In the genomic region with DNA sequence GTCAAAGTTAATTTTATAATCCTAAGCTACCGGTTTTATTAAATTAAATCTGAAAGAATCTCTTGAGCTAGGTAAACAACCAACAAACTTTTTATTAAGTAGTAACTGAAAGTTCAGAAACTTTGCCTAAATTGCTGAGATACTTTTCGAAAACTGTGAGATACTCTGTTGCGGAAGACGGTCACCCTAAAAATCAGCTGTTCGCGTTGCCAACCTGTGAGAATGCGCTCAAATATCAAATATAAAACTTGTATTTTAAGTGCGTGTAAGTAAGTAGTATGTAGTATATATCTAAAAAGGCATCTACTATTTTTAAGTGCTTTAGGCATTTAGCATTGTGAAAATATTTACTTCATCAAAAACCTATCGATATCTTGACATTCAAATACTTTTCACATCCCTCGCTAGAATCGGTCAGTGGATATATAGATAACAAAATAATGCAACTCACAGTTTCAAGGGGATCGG, we compare ENCODE assay signal across 1 fruit fly cellular context.
TF ChIP-seq lines count a peak whose summit lies in the region.

A gene (minus strand): TSS at position 157 of the 468 bp plus-strand sequence.
A gene (plus strand): TSS at position 412 of the 468 bp plus-strand sequence.

TF ChIP-seq in whole organism, embryonic, 481 proteins besides CTCF, POLR2A, EP300 and RAD21 (continued from another document and continues in another):
- TF ChIP-seq gce (GFP tag; IDR thresholded peaks at IDR 0.05; lab: Robert Waterston, UW) (no peak), Myb (GFP tag; optimal IDR thresholded peaks at IDR 0.05; lab: Kevin White, UChicago) (peak; percentile 55), CG10543 (GFP tag; optimal IDR thresholded peaks at IDR 0.05; lab: Kevin White, UChicago) (no peak), Fer3 (tag; optimal IDR thresholded peaks at IDR 0.05; lab: Kevin White, UChicago) (no peak), ems (GFP tag; optimal IDR thresholded peaks at IDR 0.05; lab: Kevin White, UChicago) (no peak), CG6175 (GFP tag; IDR thresholded peaks at IDR 0.05; lab: Robert Waterston, UW) (no peak), CG10274 (GFP tag; optimal IDR thresholded peaks at IDR 0.05; lab: Kevin White, UChicago) (no peak), HLH54F (GFP tag; optimal IDR thresholded peaks at IDR 0.05; lab: Kevin White, UChicago) (peak; percentile 35), CoRest (tag; optimal IDR thresholded peaks at IDR 0.05; lab: Kevin White, UChicago) (peak; percentile 47), Nf-YC (tag; optimal IDR thresholded peaks at IDR 0.05; lab: Kevin White, UChicago) (no peak), CG3838 (GFP tag; optimal IDR thresholded peaks at IDR 0.05; lab: Kevin White, UChicago) (no peak), CG11696 (GFP tag; IDR thresholded peaks at IDR 0.05; lab: Robert Waterston, UW) (no peak), CG10431 (GFP tag; optimal IDR thresholded peaks at IDR 0.05; lab: Kevin White, UChicago) (no peak), eyg (GFP tag; optimal IDR thresholded peaks at IDR 0.05; lab: Kevin White, UChicago) (no peak), CG10959 (GFP tag; IDR thresholded peaks at IDR 0.05; lab: Robert Waterston, UW) (no peak), CG7372 (GFP tag; IDR thresholded peaks at IDR 0.05; lab: Robert Waterston, UW) (no peak), Opbp (GFP tag; IDR thresholded peaks at IDR 0.05; lab: Robert Waterston, UW; ENCODE audit: partially characterized antibody) (peak; percentile 64; the same call in 1 of the 3 replicates), CG14710 (tag; optimal IDR thresholded peaks at IDR 0.05; lab: Kevin White, UChicago) (peak; percentile 38), CG1647 (GFP tag; optimal IDR thresholded peaks at IDR 0.05; lab: Kevin White, UChicago) (no peak), CG17328 (GFP tag; IDR thresholded peaks at IDR 0.05; lab: Robert Waterston, UW) (no peak), CG17186 (GFP tag; optimal IDR thresholded peaks at IDR 0.05; lab: Kevin White, UChicago) (peak; percentile 82), CG34224 (GFP tag; IDR thresholded peaks at IDR 0.05; lab: Robert Waterston, UW; ENCODE audit: partially characterized antibody) (peak; percentile 81), crol (GFP tag; IDR thresholded peaks at IDR 0.05; lab: Robert Waterston, UW) (no peak), CG31388 (GFP tag; optimal IDR thresholded peaks at IDR 0.05; lab: Kevin White, UChicago) (no peak), bbx (GFP tag; IDR thresholded peaks at IDR 0.05; lab: Robert Waterston, UW; ENCODE audit: partially characterized antibody) (peak; percentile 38; the same call in 1 of the 2 replicates), NK7.1 (GFP tag; optimal IDR thresholded peaks at IDR 0.05; lab: Kevin White, UChicago) (no peak), inv (GFP tag; IDR thresholded peaks at IDR 0.05; lab: Robert Waterston, UW; ENCODE audit: partially characterized antibody) (peak; percentile 62), CG9437 (GFP tag; optimal IDR thresholded peaks at IDR 0.05; lab: Kevin White, UChicago) (no peak), abd-A (tag; optimal IDR thresholded peaks at IDR 0.05; lab: Kevin White, UChicago) (no peak), Camta (GFP tag; optimal IDR thresholded peaks at IDR 0.05; lab: Kevin White, UChicago) (no peak), da (GFP tag; optimal IDR thresholded peaks at IDR 0.05; lab: Kevin White, UChicago) (no peak), CG4707 (GFP tag; optimal IDR thresholded peaks at IDR 0.05; lab: Kevin White, UChicago) (no peak), CG18011 (GFP tag; optimal IDR thresholded peaks at IDR 0.05; lab: Kevin White, UChicago) (peak; percentile 88), h (optimal IDR thresholded peaks at IDR 0.05; lab: Kevin White, UChicago) (no peak), CG13775 (GFP tag; optimal IDR thresholded peaks at IDR 0.05; lab: Kevin White, UChicago) (no peak), Dref (GFP tag; IDR thresholded peaks at IDR 0.05; lab: Robert Waterston, UW) (peak; percentile 60), CG33213 (GFP tag; optimal IDR thresholded peaks at IDR 0.05; lab: Kevin White, UChicago) (no peak), CG31224 (GFP tag; IDR thresholded peaks at IDR 0.05; lab: Robert Waterston, UW) (no peak), CG7987 (GFP tag; optimal IDR thresholded peaks at IDR 0.05; lab: Kevin White, UChicago) (no peak), tup (GFP tag; optimal IDR thresholded peaks at IDR 0.05; lab: Kevin White, UChicago) (no peak), insv (GFP tag; optimal IDR thresholded peaks at IDR 0.05; lab: Kevin White, UChicago) (no peak), CG11085 (GFP tag; IDR thresholded peaks at IDR 0.05; lab: Robert Waterston, UW) (no peak), gt (GFP tag; IDR thresholded peaks at IDR 0.05; lab: Robert Waterston, UW) (no peak), dpn (GFP tag; optimal IDR thresholded peaks at IDR 0.05; lab: Kevin White, UChicago) (peak in 1 of 2 experiments; percentile 14), br (optimal IDR thresholded peaks at IDR 0.05; lab: Kevin White, UChicago) (no peak), Chrac-16 (GFP tag; optimal IDR thresholded peaks at IDR 0.05; lab: Kevin White, UChicago) (no peak), CG11247 (GFP tag; IDR thresholded peaks at IDR 0.05; lab: Robert Waterston, UW) (no peak), chm (GFP tag; IDR thresholded peaks at IDR 0.05; lab: Robert Waterston, UW) (no peak), CG11504 (tag; optimal IDR thresholded peaks at IDR 0.05; lab: Kevin White, UChicago) (no peak), CG7745 (tag; optimal IDR thresholded peaks at IDR 0.05; lab: Kevin White, UChicago) (no peak), CG10321 (GFP tag; IDR thresholded peaks at IDR 0.05; lab: Robert Waterston, UW) (no peak), jumu (GFP tag; optimal IDR thresholded peaks at IDR 0.05; lab: Kevin White, UChicago) (no peak), dmrt99B (tag; optimal IDR thresholded peaks at IDR 0.05; lab: Kevin White, UChicago) (no peak), gro (GFP tag; optimal IDR thresholded peaks at IDR 0.05; lab: Kevin White, UChicago) (no peak), fd96Cb (tag; optimal IDR thresholded peaks at IDR 0.05; lab: Kevin White, UChicago) (no peak), HmgZ (tag; optimal IDR thresholded peaks at IDR 0.05; lab: Kevin White, UChicago) (peak; percentile 30), Nf-YB (GFP tag; optimal IDR thresholded peaks at IDR 0.05; lab: Kevin White, UChicago) (no peak), sisA (GFP tag; IDR thresholded peaks at IDR 0.05; lab: Robert Waterston, UW) (no peak), CG8290 (GFP tag; optimal IDR thresholded peaks at IDR 0.05; lab: Kevin White, UChicago) (no peak), CG8290 (tag; optimal IDR thresholded peaks at IDR 0.05; lab: Kevin White, UChicago) (peak in 1 of 2 experiments; percentile 59), disco-r (GFP tag; optimal IDR thresholded peaks at IDR 0.05; lab: Kevin White, UChicago) (no peak), Hr78 (GFP tag; optimal IDR thresholded peaks at IDR 0.05; lab: Kevin White, UChicago) (no peak), fd3F (GFP tag; optimal IDR thresholded peaks at IDR 0.05; lab: Kevin White, UChicago) (no peak), BtbVII (GFP tag; optimal IDR thresholded peaks at IDR 0.05; lab: Kevin White, UChicago) (no peak), Bdp1 (GFP tag; optimal IDR thresholded peaks at IDR 0.05; lab: Kevin White, UChicago) (no peak), lab (GFP tag; optimal IDR thresholded peaks at IDR 0.05; lab: Kevin White, UChicago) (peak; percentile 23), fd102C (GFP tag; optimal IDR thresholded peaks at IDR 0.05; lab: Kevin White, UChicago) (no peak), Lim3 (GFP tag; IDR thresholded peaks at IDR 0.05; lab: Robert Waterston, UW) (no peak), pho (GFP tag; optimal IDR thresholded peaks at IDR 0.05; lab: Kevin White, UChicago) (no peak), CG4424 (GFP tag; optimal IDR thresholded peaks at IDR 0.05; lab: Kevin White, UChicago) (no peak), CG42726 (GFP tag; IDR thresholded peaks at IDR 0.05; lab: Robert Waterston, UW; ENCODE audit: partially characterized antibody) (0 out of 2 replicates have a peak, but pooled peaks have one; percentile 16), CG6683 (GFP tag; optimal IDR thresholded peaks at IDR 0.05; lab: Kevin White, UChicago) (no peak), so (GFP tag; IDR thresholded peaks at IDR 0.05; lab: Robert Waterston, UW) (no peak), nau (GFP tag; optimal IDR thresholded peaks at IDR 0.05; lab: Kevin White, UChicago) (no peak), Abd-B (GFP tag; optimal IDR thresholded peaks at IDR 0.05; lab: Kevin White, UChicago) (no peak), jigr1 (GFP tag; IDR thresholded peaks at IDR 0.05; lab: Robert Waterston, UW) (no peak), Hey (tag; optimal IDR thresholded peaks at IDR 0.05; lab: Kevin White, UChicago) (no peak), Six4 (GFP tag; optimal IDR thresholded peaks at IDR 0.05; lab: Kevin White, UChicago) (no peak), Eip74EF (GFP tag; optimal IDR thresholded peaks at IDR 0.05; lab: Kevin White, UChicago) (no peak), Xrp1 (GFP tag; IDR thresholded peaks at IDR 0.05; lab: Robert Waterston, UW) (no peak), CG5953 (GFP tag; IDR thresholded peaks at IDR 0.05; lab: Robert Waterston, UW) (no peak), CG14667 (GFP tag; IDR thresholded peaks at IDR 0.05; lab: Robert Waterston, UW) (no peak), gcm2 (GFP tag; optimal IDR thresholded peaks at IDR 0.05; lab: Kevin White, UChicago) (no peak), CG18476 (GFP tag; optimal IDR thresholded peaks at IDR 0.05; lab: Kevin White, UChicago) (no peak), CG4854 (GFP tag; optimal IDR thresholded peaks at IDR 0.05; lab: Kevin White, UChicago) (peak; percentile 82), CG11723 (GFP tag; optimal IDR thresholded peaks at IDR 0.05; lab: Kevin White, UChicago) (peak; percentile 1), al (GFP tag; IDR thresholded peaks at IDR 0.05; lab: Robert Waterston, UW) (no peak), CG18262 (tag; optimal IDR thresholded peaks at IDR 0.05; lab: Kevin White, UChicago) (no peak), CG2889 (GFP tag; IDR thresholded peaks at IDR 0.05; lab: Robert Waterston, UW) (no peak), cg (GFP tag; optimal IDR thresholded peaks at IDR 0.05; lab: Kevin White, UChicago) (no peak), slbo (GFP tag; IDR thresholded peaks at IDR 0.05; lab: Robert Waterston, UW) (no peak), Poxn (GFP tag; IDR thresholded peaks at IDR 0.05; lab: Robert Waterston, UW) (no peak), slou (GFP tag; optimal IDR thresholded peaks at IDR 0.05; lab: Kevin White, UChicago) (no peak), Optix (GFP tag; IDR thresholded peaks at IDR 0.05; lab: Robert Waterston, UW) (no peak), cato (GFP tag; optimal IDR thresholded peaks at IDR 0.05; lab: Kevin White, UChicago; ENCODE audit: borderline replicate concordance) (no peak), hbn (GFP tag; IDR thresholded peaks at IDR 0.05; lab: Robert Waterston, UW; ENCODE audit: partially characterized antibody) (peak; percentile 59), CG10462 (GFP tag; optimal IDR thresholded peaks at IDR 0.05; lab: Kevin White, UChicago) (no peak), H2.0 (GFP tag; IDR thresholded peaks at IDR 0.05; lab: Robert Waterston, UW) (no peak), CG16779 (GFP tag; IDR thresholded peaks at IDR 0.05; lab: Robert Waterston, UW) (no peak), Mes4 (GFP tag; optimal IDR thresholded peaks at IDR 0.05; lab: Kevin White, UChicago) (no peak), CG14860 (GFP tag; IDR thresholded peaks at IDR 0.05; lab: Robert Waterston, UW; ENCODE audit: partially characterized antibody) (peak; percentile 21; the same call in 1 of the 3 replicates), sd (tag; optimal IDR thresholded peaks at IDR 0.05; lab: Kevin White, UChicago) (peak; percentile 51), CG10366 (GFP tag; IDR thresholded peaks at IDR 0.05; lab: Robert Waterston, UW) (no peak), mirr (GFP tag; optimal IDR thresholded peaks at IDR 0.05; lab: Kevin White, UChicago) (no peak), CG3407 (GFP tag; optimal IDR thresholded peaks at IDR 0.05; lab: Kevin White, UChicago) (no peak), caup (GFP tag; optimal IDR thresholded peaks at IDR 0.05; lab: Kevin White, UChicago; ENCODE audit: severe bottlenecking) (no peak), CG18619 (GFP tag; optimal IDR thresholded peaks at IDR 0.05; lab: Kevin White, UChicago) (no peak), Ada2b (GFP tag; IDR thresholded peaks at IDR 0.05; lab: Robert Waterston, UW) (no peak), BEAF-32 (GFP tag; optimal IDR thresholded peaks at IDR 0.05; lab: Kevin White, UChicago) (peak; percentile 80), wor (GFP tag; IDR thresholded peaks at IDR 0.05; lab: Robert Waterston, UW) (no peak), CG10209 (GFP tag; optimal IDR thresholded peaks at IDR 0.05; lab: Kevin White, UChicago) (no peak), CG30020 (tag; optimal IDR thresholded peaks at IDR 0.05; lab: Kevin White, UChicago) (peak; percentile 36), knrl (GFP tag; IDR thresholded peaks at IDR 0.05; lab: Robert Waterston, UW; ENCODE audit: partially characterized antibody) (peak; percentile 68), E2f1 (GFP tag; IDR thresholded peaks at IDR 0.05; lab: Robert Waterston, UW) (no peak), CG3995 (GFP tag; optimal IDR thresholded peaks at IDR 0.05; lab: Kevin White, UChicago) (peak; percentile 58), klu (GFP tag; IDR thresholded peaks at IDR 0.05; lab: Robert Waterston, UW) (no peak), CG6854 (GFP tag; optimal IDR thresholded peaks at IDR 0.05; lab: Kevin White, UChicago) (no peak), CG33557 (GFP tag; optimal IDR thresholded peaks at IDR 0.05; lab: Kevin White, UChicago) (no peak), stc (GFP tag; IDR thresholded peaks at IDR 0.05; lab: Robert Waterston, UW) (no peak), Taf1 (GFP tag; IDR thresholded peaks at IDR 0.05; lab: Robert Waterston, UW) (no peak), ranshi (GFP tag; IDR thresholded peaks at IDR 0.05; lab: Robert Waterston, UW) (peak; percentile 62; the same call in 1 of the 2 replicates), Ets97D (GFP tag; optimal IDR thresholded peaks at IDR 0.05; lab: Kevin White, UChicago) (peak; percentile 50), CG16815 (GFP tag; optimal IDR thresholded peaks at IDR 0.05; lab: Kevin White, UChicago) (no peak), CG2678 (tag; optimal IDR thresholded peaks at IDR 0.05; lab: Kevin White, UChicago) (no peak), CG10979 (tag; optimal IDR thresholded peaks at IDR 0.05; lab: Kevin White, UChicago) (no peak), pros (GFP tag; optimal IDR thresholded peaks at IDR 0.05; lab: Kevin White, UChicago) (no peak), CHES-1-like (GFP tag; optimal IDR thresholded peaks at IDR 0.05; lab: Kevin White, UChicago) (no peak), CG13123 (GFP tag; optimal IDR thresholded peaks at IDR 0.05; lab: Kevin White, UChicago) (no peak), CG31365 (tag; optimal IDR thresholded peaks at IDR 0.05; lab: Kevin White, UChicago) (no peak), sens (GFP tag; lab: Kevin White, UChicago) (peak; percentile 63), bcd (GFP tag; optimal IDR thresholded peaks at IDR 0.05; lab: Kevin White, UChicago) (no peak)
